Worm (Caenorhabditis elegans): ENCODE measurements around the gene ZC15.5.

DNA sequence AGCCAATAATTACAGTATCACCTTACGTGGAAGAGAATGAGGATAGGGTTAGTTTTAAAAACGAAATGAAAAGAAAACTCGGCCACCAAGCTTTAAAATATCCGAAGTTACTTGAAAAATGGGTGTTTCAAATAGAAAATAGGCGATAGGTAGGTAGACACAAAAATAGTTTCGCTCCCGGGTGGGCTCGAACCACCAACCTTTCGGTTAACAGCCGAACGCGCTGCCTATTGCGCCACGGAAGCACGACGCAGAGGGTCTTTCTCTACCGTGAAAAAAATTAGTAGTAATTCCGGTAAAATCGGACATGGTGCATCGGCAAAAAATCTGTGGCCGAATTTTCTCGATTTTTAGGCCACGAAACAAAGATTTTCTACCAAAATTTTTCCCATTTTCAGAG lies 49.9 kb downstream of the ZC15.5 start:
- TF ChIP-seq tbx-8 (GFP tag; optimal IDR thresholded peaks at IDR 0.05) (no peak), elt-1 (tag; optimal IDR thresholded peaks at IDR 0.05; ENCODE audit: borderline replicate concordance, insufficient read depth) (no peak), nhr-237 (tag; optimal IDR thresholded peaks at IDR 0.05) (no peak), elt-3 (tag; optimal IDR thresholded peaks at IDR 0.05) (no peak), unc-39 (tag; optimal IDR thresholded peaks at IDR 0.05) (no peak), mls-2 (tag; optimal IDR thresholded peaks at IDR 0.05) (no peak), nhr-28 (tag; optimal IDR thresholded peaks at IDR 0.05) (no peak), unc-62 (GFP tag; optimal IDR thresholded peaks at IDR 0.05) (no peak)

Data from whole organism, mixed stage, embryonic.